Fruit fly (Drosophila melanogaster) whole organism, embryonic: ENCODE results near the gene pod1.
A peak's percentile ranks its signal among the peaks of the same experiment; 100 is the strongest.

ENCODE experiments used
- CG10147 ChIP-seq: fragments of 200-800 bp; sonication (Bioruptor generic); optimal IDR thresholded peaks from 2 replicates; lab custom pipeline; 2019; ENCODE audit warnings: missing biosample characterization, mild to moderate bottlenecking, missing genetic modification characterization, moderate library complexity
- CG10321 ChIP-seq: fragments of 200-800 bp; sonication (Bioruptor generic); IDR thresholded peaks from 2 replicates; pipeline ENCODE4 v1.3.6; 2022; ENCODE audit warnings: missing biosample characterization, missing genetic modification characterization
- CG11398 ChIP-seq: fragments of 200-800 bp; sonication (Bioruptor generic); optimal IDR thresholded peaks from 2 replicates; lab custom pipeline; 2016; ENCODE audit warnings: missing biosample characterization, missing genetic modification characterization
- CG11504 ChIP-seq: fragments of 200-800 bp; sonication (Bioruptor generic); optimal IDR thresholded peaks from 3 replicates; lab custom pipeline; 2019; ENCODE audit warnings: missing biosample characterization, mild to moderate bottlenecking, missing genetic modification characterization, moderate library complexity
- CG1233 ChIP-seq: fragments of 200-800 bp; sonication (Bioruptor generic); optimal IDR thresholded peaks from 4 replicates; lab custom pipeline; 2018; ENCODE audit warnings: missing biosample characterization, mild to moderate bottlenecking, missing genetic modification characterization
- CG13123 ChIP-seq: fragments of 200-800 bp; sonication (Bioruptor generic); optimal IDR thresholded peaks from 2 replicates; lab custom pipeline; 2016; ENCODE audit warnings: missing biosample characterization, missing genetic modification characterization
- CG13287 ChIP-seq: fragments of 200-800 bp; sonication (Bioruptor generic); IDR thresholded peaks from 2 replicates; pipeline ENCODE4 v1.3.6; 2022; ENCODE audit warnings: missing biosample characterization, missing genetic modification characterization; ENCODE audit not compliant: partially characterized antibody
- CG13624 ChIP-seq: fragments of 200-800 bp; sonication (Bioruptor generic); optimal IDR thresholded peaks from 2 replicates; lab custom pipeline; 2016; ENCODE audit warnings: missing biosample characterization, missing genetic modification characterization
- CG15696 ChIP-seq: fragments of 200-800 bp; sonication (Bioruptor generic); optimal IDR thresholded peaks from 2 replicates; lab custom pipeline; 2019; ENCODE audit warnings: missing biosample characterization, mild to moderate bottlenecking, missing genetic modification characterization, moderate library complexity
- CG1603 ChIP-seq: fragments of 200-800 bp; sonication (Bioruptor generic); optimal IDR thresholded peaks from 2 replicates; lab custom pipeline; 2019; ENCODE audit warnings: missing biosample characterization, mild to moderate bottlenecking, missing genetic modification characterization, moderate library complexity
- CG1792 ChIP-seq: fragments of 200-800 bp; sonication (Bioruptor generic); optimal IDR thresholded peaks from 2 replicates; lab custom pipeline; 2016; ENCODE audit warnings: missing biosample characterization, missing genetic modification characterization
- CG18011 ChIP-seq: fragments of 200-800 bp; sonication (Bioruptor generic); optimal IDR thresholded peaks from 2 replicates; lab custom pipeline; 2017; ENCODE audit warnings: missing biosample characterization, missing genetic modification characterization, mild to moderate bottlenecking, moderate library complexity, missing genotype
- CG18476 ChIP-seq: fragments of 200-800 bp; sonication (Bioruptor generic); optimal IDR thresholded peaks from 2 replicates; lab custom pipeline; 2016; ENCODE audit warnings: missing biosample characterization, mild to moderate bottlenecking, missing genetic modification characterization
- CG18619 ChIP-seq: fragments of 200-800 bp; sonication (Bioruptor generic); optimal IDR thresholded peaks from 3 replicates; lab custom pipeline; 2017; ENCODE audit warnings: missing biosample characterization, mild to moderate bottlenecking, missing genetic modification characterization
- CG2129 ChIP-seq: fragments of 200-800 bp; sonication (Bioruptor generic); IDR thresholded peaks from 2 replicates; pipeline ENCODE4 v1.3.6; 2022; ENCODE audit warnings: missing biosample characterization, missing genetic modification characterization; ENCODE audit not compliant: partially characterized antibody
- CG2889 ChIP-seq: fragments of 200-800 bp; sonication (Bioruptor generic); IDR thresholded peaks from 3 replicates; pipeline ENCODE4 v1.3.6; 2022; ENCODE audit warnings: missing biosample characterization, missing genetic modification characterization
- CG31441 ChIP-seq: fragments of 200-800 bp; sonication (Bioruptor generic); IDR thresholded peaks from 2 replicates; pipeline ENCODE4 v1.3.6; 2022; ENCODE audit warnings: missing biosample characterization, missing genetic modification characterization
- CG32532 ChIP-seq: fragments of 200-800 bp; sonication (Bioruptor generic); IDR thresholded peaks from 2 replicates; pipeline ENCODE4 v1.3.6; 2022; ENCODE audit warnings: missing biosample characterization, missing genetic modification characterization
- CG3995 ChIP-seq: fragments of 200-800 bp; sonication (Bioruptor generic); optimal IDR thresholded peaks from 3 replicates; lab custom pipeline; 2016; ENCODE audit warnings: missing biosample characterization, missing genetic modification characterization
- CG4328 ChIP-seq: fragments of 200-800 bp; sonication (Bioruptor generic); optimal IDR thresholded peaks from 3 replicates; lab custom pipeline; 2017; ENCODE audit warnings: missing biosample characterization, missing genetic modification reagents, missing genetic modification characterization
- CG6854 ChIP-seq: fragments of 200-800 bp; sonication (Bioruptor generic); optimal IDR thresholded peaks from 3 replicates; lab custom pipeline; 2017; ENCODE audit warnings: missing biosample characterization, mild to moderate bottlenecking, missing genetic modification characterization
- CG7372 ChIP-seq: fragments of 200-800 bp; sonication (Bioruptor generic); IDR thresholded peaks from 2 replicates; pipeline ENCODE4 v1.3.6; 2022; ENCODE audit warnings: missing biosample characterization, missing genetic modification characterization
- CG7745 ChIP-seq: fragments of 200-800 bp; sonication (Bioruptor generic); optimal IDR thresholded peaks from 2 replicates; lab custom pipeline; 2018; ENCODE audit warnings: missing biosample characterization, mild to moderate bottlenecking, missing genetic modification characterization, moderate library complexity
- CG7928 ChIP-seq: fragments of 200-800 bp; sonication (Bioruptor generic); optimal IDR thresholded peaks from 2 replicates; lab custom pipeline; 2017; ENCODE audit warnings: missing biosample characterization, mild to moderate bottlenecking, missing genetic modification characterization
- CG9215 ChIP-seq: fragments of 200-800 bp; sonication (Bioruptor generic); IDR thresholded peaks from 2 replicates; pipeline ENCODE4 v1.3.6; 2022; ENCODE audit warnings: missing biosample characterization, missing genetic modification characterization
- Dp ChIP-seq: fragments of 200-800 bp; sonication (Bioruptor generic); optimal IDR thresholded peaks from 2 replicates; lab custom pipeline; 2018; ENCODE audit warnings: missing biosample characterization, mild to moderate bottlenecking, missing genetic modification characterization, moderate library complexity
- Ets97D ChIP-seq: fragments of 200-800 bp; sonication (Bioruptor generic); optimal IDR thresholded peaks from 3 replicates; lab custom pipeline; 2016; ENCODE audit warnings: missing biosample characterization, missing genetic modification characterization
- GATAe ChIP-seq: fragments of 200-800 bp; sonication (Bioruptor generic); conservative IDR thresholded peaks from 2 replicates; pipeline ENCODE4 v1.3.6; 2022; ENCODE audit warnings: missing biosample characterization, missing genetic modification characterization
- Gug ChIP-seq: fragments of 200-800 bp; sonication (Bioruptor generic); IDR thresholded peaks from 4 replicates; pipeline ENCODE4 v1.3.6; 2022; ENCODE audit warnings: missing biosample characterization, missing genetic modification characterization
- HmgZ ChIP-seq: fragments of 200-800 bp; sonication (Bioruptor generic); optimal IDR thresholded peaks from 2 replicates; lab custom pipeline; 2018; ENCODE audit warnings: missing biosample characterization, mild to moderate bottlenecking, missing genetic modification characterization
- Hr3 ChIP-seq: fragments of 200-800 bp; sonication (Bioruptor generic); optimal IDR thresholded peaks from 3 replicates; lab custom pipeline; 2016; ENCODE audit warnings: missing biosample characterization, missing genetic modification characterization
- Kr ChIP-seq: fragments of 200-800 bp; sonication (Bioruptor generic); optimal IDR thresholded peaks from 2 replicates; lab custom pipeline; 2017; ENCODE audit warnings: missing biosample characterization, mild to moderate bottlenecking, missing genetic modification characterization
- Lhr ChIP-seq: fragments of 200-800 bp; sonication (Bioruptor generic); optimal IDR thresholded peaks from 3 replicates; lab custom pipeline; 2017; ENCODE audit warnings: mild to moderate bottlenecking, missing biosample characterization, missing genetic modification reagents, missing genetic modification characterization
- Nf-YC ChIP-seq: fragments of 200-800 bp; optimal IDR thresholded peaks from 3 replicates; lab custom pipeline; 2019; ENCODE audit warnings: missing biosample characterization, mild to moderate bottlenecking, missing genetic modification characterization, moderate library complexity
- Pdp1 ChIP-seq, 2 experiments: fragments of 200-800 bp; sonication (Bioruptor generic); optimal IDR thresholded peaks; 3 replicates each; lab custom pipeline; 2016; ENCODE audit warnings: missing biosample characterization in 2 of 2, missing genetic modification characterization in 2 of 2, mild to moderate bottlenecking in 1 of 2, moderate library complexity in 1 of 2
- Rfx ChIP-seq: fragments of 200-800 bp; sonication (Bioruptor generic); IDR thresholded peaks from 2 replicates; pipeline ENCODE4 v1.3.6; 2022; ENCODE audit warnings: missing biosample characterization, missing genetic modification characterization
- Sin3A ChIP-seq: fragments of >200 bp; optimal IDR thresholded peaks from 2 replicates; lab custom pipeline; 2018
- Sry-β ChIP-seq: fragments of 200-800 bp; sonication (Bioruptor generic); optimal IDR thresholded peaks from 2 replicates; lab custom pipeline; 2018; ENCODE audit warnings: missing biosample characterization, mild to moderate bottlenecking, missing genetic modification characterization, moderate library complexity
- Xbp1 ChIP-seq: fragments of 200-800 bp; sonication (Bioruptor generic); optimal IDR thresholded peaks from 3 replicates; lab custom pipeline; 2016; ENCODE audit warnings: missing biosample characterization, mild to moderate bottlenecking, missing genetic modification characterization
- aop ChIP-seq: fragments of 200-800 bp; sonication (Bioruptor generic); IDR thresholded peaks from 2 replicates; pipeline ENCODE4 v1.3.6; 2022; ENCODE audit warnings: missing biosample characterization, missing genetic modification characterization
- ato ChIP-seq: fragments of 200-800 bp; sonication (Bioruptor generic); IDR thresholded peaks from 2 replicates; pipeline ENCODE4 v1.3.6; 2022; ENCODE audit warnings: missing biosample characterization, missing genetic modification characterization; ENCODE audit not compliant: partially characterized antibody
- ci ChIP-seq: fragments of 200-800 bp; sonication (Bioruptor generic); IDR thresholded peaks from 3 replicates; pipeline ENCODE4 v1.3.6; 2022; ENCODE audit warnings: missing biosample characterization, missing genetic modification characterization
- gce ChIP-seq: fragments of 200-800 bp; sonication (Bioruptor generic); IDR thresholded peaks from 3 replicates; pipeline ENCODE4 v1.3.6; 2022; ENCODE audit warnings: missing biosample characterization, missing genetic modification characterization
- hb ChIP-seq: fragments of 200-800 bp; sonication (Bioruptor generic); IDR thresholded peaks from 3 replicates; pipeline ENCODE4 v1.3.6; 2022; ENCODE audit warnings: missing biosample characterization, missing genetic modification characterization; ENCODE audit not compliant: partially characterized antibody
- mirr ChIP-seq: fragments of 200-800 bp; sonication (Bioruptor generic); optimal IDR thresholded peaks from 3 replicates; lab custom pipeline; 2018; ENCODE audit warnings: missing biosample characterization, mild to moderate bottlenecking, missing genetic modification characterization
- nom ChIP-seq: fragments of 200-800 bp; sonication (Bioruptor generic); optimal IDR thresholded peaks from 2 replicates; lab custom pipeline; 2017; ENCODE audit warnings: missing biosample characterization, missing genetic modification characterization, mild to moderate bottlenecking, moderate library complexity, missing genetic modification reagents
- pnt ChIP-seq: fragments of 200-800 bp; sonication (Bioruptor generic); optimal IDR thresholded peaks from 3 replicates; lab custom pipeline; 2016; ENCODE audit warnings: missing biosample characterization, missing genetic modification characterization
- pum ChIP-seq: fragments of 200-800 bp; sonication (Bioruptor generic); optimal IDR thresholded peaks from 2 replicates; lab custom pipeline; 2016; ENCODE audit warnings: missing biosample characterization, missing genetic modification characterization
- rib ChIP-seq: fragments of 200-800 bp; sonication (Bioruptor generic); IDR thresholded peaks from 2 replicates; pipeline ENCODE4 v1.3.6; 2022; ENCODE audit warnings: missing biosample characterization, missing genetic modification characterization
- seq ChIP-seq: fragments of 200-800 bp; sonication (Bioruptor generic); IDR thresholded peaks from 2 replicates; pipeline ENCODE4 v1.3.6; 2022; ENCODE audit warnings: missing biosample characterization, missing genetic modification characterization
- sug ChIP-seq: fragments of 200-800 bp; optimal IDR thresholded peaks from 2 replicates; lab custom pipeline; 2019; ENCODE audit warnings: missing biosample characterization, mild to moderate bottlenecking, missing genetic modification characterization, moderate library complexity

Gene pod1

dm6 chrX:6770924-6771323 lies 32.6 kb upstream of the pod1 start, which contains the start of gene Coq7 (continued):
- TF ChIP-seq pum (GFP tag; lab: Kevin White, UChicago) (peak; percentile 62), CG13624 (GFP tag; lab: Kevin White, UChicago) (peak; percentile 62), CG18476 (GFP tag; lab: Kevin White, UChicago) (peak; percentile 52), CG10147 (GFP tag; lab: Kevin White, UChicago) (no peak), mirr (no peak), CG6854 (peak; percentile 58), Ets97D (GFP tag; lab: Kevin White, UChicago) (peak; percentile 61), Lhr (GFP tag; lab: Kevin White, UChicago) (peak; percentile 67), CG7928 (GFP tag; lab: Kevin White, UChicago) (peak; percentile 98), CG1792 (GFP tag; lab: Kevin White, UChicago) (no peak), ci (GFP tag; lab: Robert Waterston, UW) (peak; percentile 95), HmgZ (tag; lab: Kevin White, UChicago) (peak; percentile 92), Xbp1 (GFP tag; lab: Kevin White, UChicago) (peak; percentile 94), CG2129 (peak; percentile 97), CG15696 (tag; lab: Kevin White, UChicago) (peak; percentile 85), CG11504 (tag; lab: Kevin White, UChicago) (no peak), CG18619 (GFP tag; lab: Kevin White, UChicago) (peak; percentile 80), CG1233 (GFP tag; lab: Kevin White, UChicago) (no peak), CG18011 (GFP tag; lab: Kevin White, UChicago) (peak; percentile 78), CG4328 (GFP tag; lab: Kevin White, UChicago) (peak; percentile 68), CG9215 (peak; percentile 89), Sin3A (lab: Kevin White, UChicago) (peak; percentile 55), CG7745 (tag; lab: Kevin White, UChicago) (no peak), Kr (GFP tag; lab: Kevin White, UChicago) (no peak), Dp (GFP tag; lab: Kevin White, UChicago) (peak; percentile 32), Hr3 (GFP tag; lab: Kevin White, UChicago) (peak; percentile 86), Sry-β (GFP tag; lab: Kevin White, UChicago) (peak; percentile 27), Nf-YC (tag; lab: Kevin White, UChicago) (no peak), ato (GFP tag; lab: Robert Waterston, UW) (peak; percentile 89), Gug (GFP tag; lab: Robert Waterston, UW) (peak; percentile 94), hb (GFP tag; lab: Robert Waterston, UW) (peak; percentile 95), rib (GFP tag; lab: Robert Waterston, UW) (peak; percentile 89), CG13287 (peak; percentile 99), pnt (peak; percentile 46), CG32532 (GFP tag; lab: Robert Waterston, UW) (peak; percentile 92), CG10321 (GFP tag; lab: Robert Waterston, UW) (peak; percentile 46), CG2889 (GFP tag; lab: Robert Waterston, UW) (peak; percentile 88), Rfx (peak; percentile 95), CG31441 (GFP tag; lab: Robert Waterston, UW) (no peak), CG1603 (no peak), Pdp1 (GFP tag; optimal IDR thresholded peaks at IDR 0.05; lab: Kevin White, UChicago) (peak in 1 of 2 experiments; percentile 70), CG3995 (GFP tag; lab: Kevin White, UChicago) (peak; percentile 41), seq (GFP tag; lab: Robert Waterston, UW) (peak; percentile 84), CG13123 (peak; percentile 85), CG11398 (GFP tag; lab: Kevin White, UChicago) (no peak), GATAe (peak; percentile 79), CG7372 (GFP tag; lab: Robert Waterston, UW) (peak; percentile 86), sug (tag; lab: Kevin White, UChicago) (no peak), aop (peak; percentile 70), nom (GFP tag; lab: Kevin White, UChicago) (no peak), gce (peak; percentile 73; the same call in 1 of the 3 replicates)
